Worm (Caenorhabditis elegans) whole organism, L2 larva: ENCODE measurements around the gene tmed-10.
A peak's percentile ranks its signal among the peaks of the same experiment; 100 is the strongest.

Experiments used
- C34F6.9 ChIP-seq: fragments of 150-350 bp; optimal IDR thresholded peaks from 2 replicates; lab custom pipeline; 2014; ENCODE audit warnings: missing biosample characterization, missing genetic modification characterization
- F13H6.1 ChIP-seq: sonication (generic microtip); optimal IDR thresholded peaks from 2 replicates; lab custom pipeline; 2016; ENCODE audit warnings: missing genetic modification characterization, missing compliant biosample characterization
- R02D3.7 ChIP-seq: fragments of 150-350 bp; optimal IDR thresholded peaks from 2 replicates; lab custom pipeline; 2014; ENCODE audit warnings: missing biosample characterization, missing genetic modification characterization
- ZK546.5 ChIP-seq: sonication (generic microtip); optimal IDR thresholded peaks from 2 replicates; lab custom pipeline; 2017; ENCODE audit warnings: missing biosample characterization, missing genetic modification characterization
- alr-1 ChIP-seq: fragments of 150-350 bp; optimal IDR thresholded peaks from 2 replicates; lab custom pipeline; 2014; ENCODE audit warnings: missing biosample characterization, missing genetic modification characterization
- aly-2 ChIP-seq: fragments of 150-350 bp; optimal IDR thresholded peaks from 2 replicates; lab custom pipeline; 2014; ENCODE audit warnings: missing biosample characterization, missing genetic modification characterization
- ama-1 ChIP-seq: fragments of 150-350 bp; optimal IDR thresholded peaks from 2 replicates; lab custom pipeline; 2018; ENCODE audit warnings: inconsistent platforms
- blmp-1 ChIP-seq: sonication (generic microtip); optimal IDR thresholded peaks from 2 replicates; lab custom pipeline; 2017; ENCODE audit warnings: missing genetic modification characterization, mild to moderate bottlenecking, missing compliant biosample characterization, antibody characterized with exemption, moderate library complexity; ENCODE audit not compliant: insufficient read depth
- ceh-16 ChIP-seq: fragments of 150-350 bp; optimal IDR thresholded peaks from 2 replicates; lab custom pipeline; 2014; ENCODE audit warnings: missing biosample characterization, missing genetic modification characterization
- ceh-82 ChIP-seq: fragments of 150-350 bp; optimal IDR thresholded peaks from 2 replicates; lab custom pipeline; 2014; ENCODE audit warnings: missing biosample characterization, missing genetic modification characterization
- crh-2 ChIP-seq: sonication (generic microtip); optimal IDR thresholded peaks from 2 replicates; lab custom pipeline; 2017; ENCODE audit warnings: missing biosample characterization, missing genetic modification characterization
- dmd-4 ChIP-seq: sonication (generic microtip); optimal IDR thresholded peaks from 2 replicates; lab custom pipeline; 2017; ENCODE audit warnings: missing biosample characterization, missing genetic modification characterization
- egl-27 ChIP-seq: sonication (generic microtip); optimal IDR thresholded peaks from 3 replicates; lab custom pipeline; 2017; ENCODE audit warnings: missing biosample characterization, missing genetic modification reagents, missing genetic modification characterization
- elt-3 ChIP-seq: sonication (generic microtip); optimal IDR thresholded peaks from 2 replicates; lab custom pipeline; 2017; ENCODE audit warnings: missing biosample characterization, missing genetic modification characterization
- gmeb-1 ChIP-seq: fragments of 150-350 bp; optimal IDR thresholded peaks from 2 replicates; lab custom pipeline; 2014; ENCODE audit warnings: missing biosample characterization, missing genetic modification characterization
- lin-13 ChIP-seq: fragments of 150-350 bp; optimal IDR thresholded peaks from 2 replicates; lab custom pipeline; 2014; ENCODE audit warnings: missing biosample characterization, missing genetic modification reagents, missing genetic modification characterization
- mab-5 ChIP-seq: fragments of 150-350 bp; optimal IDR thresholded peaks from 2 replicates; lab custom pipeline; 2014; ENCODE audit warnings: missing biosample characterization, missing genetic modification characterization
- mdl-1 ChIP-seq, 2 experiments: fragments of 150-350 bp in 1 of 2; sonication (generic microtip) in 1 of 2; optimal IDR thresholded peaks; 2 replicates each; lab custom pipeline; 2017; ENCODE audit warnings: missing biosample characterization in 2 of 2, missing genetic modification characterization in 2 of 2
- nhr-10 ChIP-seq: sonication (generic microtip); optimal IDR thresholded peaks from 2 replicates; lab custom pipeline; 2017; ENCODE audit warnings: missing biosample characterization, missing genetic modification characterization
- nhr-11 ChIP-seq: fragments of 150-350 bp; optimal IDR thresholded peaks from 2 replicates; lab custom pipeline; 2014; ENCODE audit warnings: missing biosample characterization, missing genetic modification characterization
- nhr-129 ChIP-seq: fragments of 150-350 bp; optimal IDR thresholded peaks from 2 replicates; lab custom pipeline; 2014; ENCODE audit warnings: missing biosample characterization, missing genetic modification characterization
- nhr-21 ChIP-seq: fragments of 150-350 bp; optimal IDR thresholded peaks from 2 replicates; lab custom pipeline; 2014; ENCODE audit warnings: missing biosample characterization, missing genetic modification characterization
- nhr-23 ChIP-seq: fragments of 150-350 bp; optimal IDR thresholded peaks from 2 replicates; lab custom pipeline; 2014; ENCODE audit warnings: missing biosample characterization, missing genetic modification reagents, missing genetic modification characterization
- nhr-237 ChIP-seq: fragments of 150-350 bp; optimal IDR thresholded peaks from 2 replicates; lab custom pipeline; 2014; ENCODE audit warnings: missing biosample characterization, missing genetic modification characterization
- nhr-6 ChIP-seq: fragments of 150-350 bp; optimal IDR thresholded peaks from 2 replicates; lab custom pipeline; 2014; ENCODE audit warnings: missing biosample characterization, missing genetic modification characterization
- nhr-77 ChIP-seq: fragments of 150-350 bp; optimal IDR thresholded peaks from 2 replicates; lab custom pipeline; 2014; ENCODE audit warnings: missing biosample characterization, missing genetic modification characterization
- peb-1 ChIP-seq: fragments of 150-350 bp; optimal IDR thresholded peaks from 2 replicates; lab custom pipeline; 2014; ENCODE audit warnings: missing biosample characterization, missing genetic modification characterization
- sem-4 ChIP-seq: fragments of 150-350 bp; optimal IDR thresholded peaks from 2 replicates; lab custom pipeline; 2014; ENCODE audit warnings: missing biosample characterization, missing genetic modification reagents, missing genetic modification characterization
- sma-3 ChIP-seq: sonication (generic microtip); optimal IDR thresholded peaks from 2 replicates; lab custom pipeline; 2016; ENCODE audit warnings: missing genetic modification reagents, missing genetic modification characterization, missing compliant biosample characterization
- sma-9 ChIP-seq, 2 experiments: fragments of 150-350 bp in 1 of 2; sonication (generic microtip) in 1 of 2; optimal IDR thresholded peaks; 2 replicates each; lab custom pipeline; 2014 to 2016; ENCODE audit warnings: missing genetic modification characterization in 2 of 2, mild to moderate bottlenecking in 1 of 2, missing biosample characterization in 1 of 2, missing compliant biosample characterization in 1 of 2, missing genetic modification reagents in 1 of 2, moderate library complexity in 1 of 2
- unc-39 ChIP-seq: fragments of 150-350 bp; optimal IDR thresholded peaks from 2 replicates; lab custom pipeline; 2014; ENCODE audit warnings: missing biosample characterization, missing genetic modification characterization
- unc-62 ChIP-seq: fragments of 150-350 bp; optimal IDR thresholded peaks from 2 replicates; lab custom pipeline; 2014; ENCODE audit warnings: missing biosample characterization, missing genetic modification reagents, missing genetic modification characterization
- zag-1 ChIP-seq: fragments of 150-350 bp; optimal IDR thresholded peaks from 2 replicates; lab custom pipeline; 2014; ENCODE audit warnings: missing biosample characterization, missing genetic modification characterization
- ztf-1 ChIP-seq: fragments of 200-800 bp; sonication (Bioruptor generic); conservative IDR thresholded peaks from 2 replicates; pipeline ENCODE4 v1.3.6; 2022; ENCODE audit warnings: missing genetic modification characterization, missing compliant biosample characterization

tmed-10 gene

DNA sequence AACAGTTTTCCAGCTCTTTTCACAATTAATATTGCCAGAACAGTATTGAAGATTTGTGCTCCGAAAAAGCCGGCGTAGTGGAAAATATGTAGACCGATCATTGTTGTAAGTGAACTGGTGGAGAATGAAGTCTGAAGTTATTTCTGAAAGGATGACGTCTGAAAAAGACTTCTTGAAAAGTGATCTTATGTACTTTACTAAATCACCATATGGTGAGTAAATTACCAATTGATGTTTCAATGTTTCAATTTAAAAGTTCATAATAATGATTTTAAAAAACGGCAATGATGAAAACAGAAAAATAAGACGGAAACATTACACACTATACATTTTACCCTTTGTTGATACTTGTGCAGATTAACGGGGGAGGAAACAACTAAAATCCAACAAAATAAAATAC lies 3.0 kb downstream of the tmed-10 start, which contains the start of gene str-141:
str-141 (minus strand) TSS at position 101 of the 400 bp plus-strand sequence.
- no peak for TF ChIP-seq aly-2 (tag; lab: Kevin White, UChicago)
- no peak for TF ChIP-seq nhr-77
- no peak for TF ChIP-seq nhr-237 (tag; lab: Kevin White, UChicago)
- no peak for TF ChIP-seq ama-1 (lab: Kevin White, UChicago)
- TF ChIP-seq C34F6.9 (tag; lab: Kevin White, UChicago): no peak
- TF ChIP-seq unc-39 (tag; lab: Kevin White, UChicago): no peak
- TF ChIP-seq elt-3: no peak
- no peak for TF ChIP-seq dmd-4 (tag; lab: Kevin White, UChicago)
- TF ChIP-seq nhr-10 (tag; lab: Kevin White, UChicago): no peak
- no peak for TF ChIP-seq nhr-11 (tag; lab: Kevin White, UChicago)
- TF ChIP-seq unc-62: no peak
- no peak for TF ChIP-seq nhr-21 (tag; lab: Kevin White, UChicago)
- TF ChIP-seq egl-27 (tag; lab: Kevin White, UChicago): no peak
- TF ChIP-seq nhr-129 (tag; lab: Kevin White, UChicago): no peak

DNA sequence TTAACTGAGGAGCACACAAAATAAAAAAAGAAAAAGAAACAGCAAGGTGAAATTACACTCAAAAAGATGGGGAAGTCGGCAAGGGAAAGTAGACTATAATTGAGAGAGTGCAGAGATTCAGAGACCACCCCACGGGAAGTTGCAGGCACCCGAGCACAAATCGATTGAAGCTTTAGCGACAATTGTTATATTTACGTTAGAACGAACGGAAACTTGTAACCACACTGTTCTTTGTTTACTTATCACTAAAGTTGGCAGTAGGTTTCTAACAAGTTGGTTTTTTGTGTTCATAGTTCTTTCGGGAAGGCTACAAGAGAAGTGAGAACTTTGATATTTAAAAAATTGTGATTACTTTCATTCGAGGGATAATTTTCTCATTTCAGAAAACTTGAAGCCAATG lies 5.0 kb downstream of the tmed-10 start, which contains the start of gene F47G9.4:
F47G9.4 (minus strand) TSS at position 98 of the 400 bp plus-strand sequence.
- TF ChIP-seq mdl-1 (tag; optimal IDR thresholded peaks at IDR 0.05; lab: Kevin White, UChicago) (no peak), nhr-129 (tag; lab: Kevin White, UChicago) (peak; percentile 8), F13H6.1 (peak; percentile 50)
- TF ChIP-seq, all 48 proteins: peak for 2

DNA sequence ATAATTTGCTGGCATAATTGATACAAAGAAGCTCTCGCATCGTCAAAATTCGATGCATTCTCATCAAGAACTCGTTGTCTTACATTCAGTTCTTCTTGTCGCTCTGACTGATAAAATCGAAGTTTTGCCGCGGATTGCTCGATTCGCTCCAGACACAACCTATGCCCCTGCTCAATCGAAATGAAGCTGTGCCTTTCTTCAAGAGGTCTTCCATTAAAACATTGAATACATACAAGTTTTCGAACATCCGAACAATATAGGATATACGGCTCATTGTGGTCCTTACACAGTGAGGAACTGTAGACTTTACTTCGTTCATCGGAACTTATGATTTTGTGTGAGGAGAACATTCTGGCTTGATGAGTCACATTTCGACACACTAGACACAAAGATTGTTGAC lies 5.9 kb downstream of the tmed-10 start:
- TF ChIP-seq gmeb-1 (tag; lab: Kevin White, UChicago) (no peak), nhr-10 (tag; lab: Kevin White, UChicago) (no peak), peb-1 (tag; lab: Kevin White, UChicago) (no peak), mdl-1 (tag; optimal IDR thresholded peaks at IDR 0.05; lab: Kevin White, UChicago) (no peak), nhr-237 (tag; lab: Kevin White, UChicago) (no peak), ceh-16 (no peak), ztf-1 (no peak), lin-13 (no peak), alr-1 (tag; lab: Kevin White, UChicago) (no peak), egl-27 (tag; lab: Kevin White, UChicago) (no peak), R02D3.7 (tag; lab: Kevin White, UChicago) (no peak), ceh-82 (tag; lab: Kevin White, UChicago) (no peak), zag-1 (tag; lab: Kevin White, UChicago) (no peak), nhr-23 (tag; lab: Kevin White, UChicago) (no peak), ZK546.5 (tag; lab: Kevin White, UChicago) (no peak), nhr-6 (tag; lab: Kevin White, UChicago) (no peak)

DNA sequence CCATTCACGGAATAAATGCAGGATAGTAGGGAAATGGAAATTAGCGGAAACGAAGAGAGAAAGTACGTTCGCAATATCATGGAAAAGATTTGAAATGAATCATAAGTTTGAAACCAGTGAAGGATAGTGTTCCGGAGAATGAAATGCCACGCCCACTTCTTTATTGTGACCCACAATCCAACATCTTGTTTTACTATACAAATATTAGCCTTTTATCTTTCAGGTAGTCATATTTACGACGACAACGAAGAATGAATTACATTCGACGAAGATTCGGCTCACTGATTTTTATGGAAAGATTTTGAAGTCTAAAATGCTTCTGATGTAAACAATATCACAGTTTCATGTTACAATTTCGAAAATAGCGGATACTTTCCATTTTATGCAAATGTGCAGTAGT lies 10.0 kb downstream of the tmed-10 start, which contains the start of gene cutl-18:
cutl-18 (minus strand) TSS at position 101 of the 400 bp plus-strand sequence.
- TF ChIP-seq blmp-1 (tag; lab: Kevin White, UChicago): no peak
- no peak for TF ChIP-seq sem-4 (tag; lab: Kevin White, UChicago)
- TF ChIP-seq crh-2 (tag; lab: Kevin White, UChicago): no peak
- no peak for TF ChIP-seq mab-5 (tag; lab: Kevin White, UChicago)
- TF ChIP-seq dmd-4 (tag; lab: Kevin White, UChicago): no peak
- TF ChIP-seq sma-3 (GFP tag; lab: Kevin White, UChicago): no peak
- no peak for TF ChIP-seq sma-9 (GFP tag; optimal IDR thresholded peaks at IDR 0.05; lab: Kevin White, UChicago)
- no peak for TF ChIP-seq sma-9 (tag; optimal IDR thresholded peaks at IDR 0.05; lab: Kevin White, UChicago)
- TF ChIP-seq F13H6.1: no peak
- no peak for TF ChIP-seq peb-1 (tag; lab: Kevin White, UChicago)
